Fruit fly (Drosophila melanogaster) whole organism: ENCODE results near the gene Atg1.

ENCODE experiments used
- CG8478 ChIP-seq: fragments of >200 bp; optimal IDR thresholded peaks from 2 replicates; lab custom pipeline; 2018; ENCODE audit warnings: inconsistent platforms
- EcR ChIP-seq, 2 experiments: fragments of >200 bp; optimal IDR thresholded peaks; 2 replicates each; lab custom pipeline; 2017; ENCODE audit warnings: missing biosample characterization in 2 of 2, missing genetic modification characterization in 2 of 2, missing genetic modification reagents in 2 of 2
- pan ChIP-seq: fragments of >200 bp; optimal IDR thresholded peaks from 2 replicates; lab custom pipeline; 2017

DNA sequence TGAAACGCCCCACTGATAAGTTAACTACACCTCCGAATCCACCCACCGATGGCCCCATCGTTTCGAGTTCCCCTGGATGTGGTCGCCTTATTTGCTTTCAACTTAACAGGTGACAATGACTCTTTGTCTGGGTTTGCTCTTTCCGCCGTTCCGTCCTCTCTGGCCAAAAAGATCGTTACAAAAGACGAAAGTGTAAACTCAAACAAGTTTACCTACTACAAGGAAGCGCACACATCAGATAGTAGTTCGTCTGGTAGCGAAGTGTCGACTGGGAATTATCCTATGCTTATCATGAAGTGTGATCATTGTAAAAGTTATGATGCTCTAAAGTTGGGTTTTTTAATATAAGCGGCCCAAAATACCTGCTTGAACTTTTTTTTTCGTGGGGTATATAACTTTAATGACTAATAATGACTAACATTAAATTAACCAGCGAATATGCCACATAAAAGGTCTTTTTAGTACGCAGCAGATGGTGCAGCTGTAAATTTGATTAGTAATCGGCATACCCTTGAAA is 6.1 kb downstream of the Atg1 start:
- peak in 1 of 2 experiments; percentile 20 for TF ChIP-seq EcR (GFP tag; optimal IDR thresholded peaks at IDR 0.05; lab: Kevin White, UChicago)
- TF ChIP-seq CG8478 (lab: Kevin White, UChicago), result no peak
- TF ChIP-seq pan, result no peak
